Fruit fly (Drosophila melanogaster): ENCODE results near the gene CG6225.

DNA sequence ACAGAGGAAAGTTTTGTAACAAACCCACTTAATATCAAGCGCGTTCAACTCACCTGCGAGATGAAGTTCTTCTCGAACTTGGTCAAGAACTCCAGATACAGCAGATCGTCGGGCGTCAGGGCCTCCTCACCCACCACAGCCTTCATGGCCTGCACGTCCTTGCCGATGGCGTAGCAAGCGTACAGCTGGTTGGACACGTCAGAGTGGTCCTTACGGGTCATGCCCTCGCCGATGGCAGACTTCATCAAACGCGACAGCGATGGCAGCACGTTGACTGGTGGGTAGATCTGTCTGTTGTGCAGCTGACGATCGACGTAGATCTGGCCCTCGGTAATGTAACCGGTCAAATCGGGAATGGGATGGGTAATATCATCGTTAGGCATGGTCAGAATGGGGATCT, 29.5 kb upstream of the CG6225 start:
- TF ChIP-seq usp (GFP tag; optimal IDR thresholded peaks at IDR 0.05): no peak
- TF ChIP-seq EcR (GFP tag; optimal IDR thresholded peaks at IDR 0.05): no peak
- TF ChIP-seq pan (optimal IDR thresholded peaks at IDR 0.05): no peak
- TF ChIP-seq CG8478 (optimal IDR thresholded peaks at IDR 0.05): no peak

Data from whole organism.